Fruit fly (Drosophila melanogaster) whole organism, wandering third instar larva: ENCODE data around the gene Blm.

Experiments used
- Abd-B ChIP-seq: fragments of >200 bp; optimal IDR thresholded peaks from 2 replicates; lab custom pipeline; 2017; ENCODE audit warnings: missing biosample characterization, missing genetic modification characterization
- CG32264 ChIP-seq: fragments of 200-800 bp; sonication (Bioruptor generic); optimal IDR thresholded peaks from 2 replicates; lab custom pipeline; 2016; ENCODE audit warnings: missing biosample characterization, missing genetic modification characterization
- CrebA ChIP-seq: fragments of 200-800 bp; sonication (Bioruptor generic); optimal IDR thresholded peaks from 2 replicates; lab custom pipeline; 2016; ENCODE audit warnings: missing biosample characterization, mild to moderate bottlenecking, missing genetic modification characterization, borderline replicate concordance
- Dif ChIP-seq: fragments of 200-275, 200-300 bp; sonication (Bioruptor generic); optimal IDR thresholded peaks from 2 replicates; lab custom pipeline; 2018; ENCODE audit warnings: missing biosample characterization, missing genetic modification characterization; ENCODE audit not compliant: partially characterized antibody
- GATAd ChIP-seq: sonication (Bioruptor generic); optimal IDR thresholded peaks from 2 replicates; lab custom pipeline; 2016; ENCODE audit warnings: missing biosample characterization, missing genetic modification characterization
- HLH106 ChIP-seq: fragments of 200-800 bp; optimal IDR thresholded peaks from 3 replicates; lab custom pipeline; 2019; ENCODE audit warnings: missing biosample characterization, mild to moderate bottlenecking, missing genetic modification characterization, moderate library complexity
- Hnf4 ChIP-seq: fragments of 200-800 bp; sonication (Bioruptor generic); optimal IDR thresholded peaks from 2 replicates; lab custom pipeline; 2016; ENCODE audit warnings: missing biosample characterization, mild to moderate bottlenecking, missing genetic modification characterization
- Hr83 ChIP-seq: fragments of 200-300 bp; sonication (Bioruptor generic); optimal IDR thresholded peaks from 2 replicates; lab custom pipeline; 2016; ENCODE audit warnings: missing biosample characterization, mild to moderate bottlenecking, missing genetic modification characterization, moderate library complexity; ENCODE audit not compliant: poor library complexity, severe bottlenecking
- Jra ChIP-seq: sonication (Bioruptor generic); optimal IDR thresholded peaks from 2 replicates; lab custom pipeline; 2016; ENCODE audit warnings: missing biosample characterization, missing genetic modification characterization
- Myc ChIP-seq: fragments of >200 bp; optimal IDR thresholded peaks from 2 replicates; lab custom pipeline; 2017
- N ChIP-seq: fragments of >200 bp; optimal IDR thresholded peaks from 2 replicates; lab custom pipeline; 2018; ENCODE audit warnings: missing biosample characterization, missing external identifiers, missing genetic modification characterization
- OdsH ChIP-seq: fragments of 200-800 bp; sonication (Bioruptor generic); optimal IDR thresholded peaks from 2 replicates; lab custom pipeline; 2016; ENCODE audit warnings: missing biosample characterization, mild to moderate bottlenecking, missing genetic modification characterization
- Sp1 ChIP-seq: fragments of 200-800 bp; sonication (Bioruptor generic); optimal IDR thresholded peaks from 3 replicates; lab custom pipeline; 2019; ENCODE audit warnings: missing biosample characterization, mild to moderate bottlenecking, missing genetic modification characterization, moderate library complexity
- Vsx2 ChIP-seq: fragments of 200-300, 225-300 bp; sonication (Bioruptor generic); optimal IDR thresholded peaks from 2 replicates; lab custom pipeline; 2018; ENCODE audit warnings: missing biosample characterization, missing genetic modification characterization; ENCODE audit not compliant: partially characterized antibody
- br ChIP-seq: fragments of 200-800 bp; sonication (Bioruptor generic); optimal IDR thresholded peaks from 2 replicates; lab custom pipeline; 2016; ENCODE audit warnings: missing biosample characterization, missing genetic modification characterization
- brk ChIP-seq: fragments of 200-800 bp; sonication (Bioruptor generic); optimal IDR thresholded peaks from 2 replicates; lab custom pipeline; 2016; ENCODE audit warnings: missing biosample characterization, mild to moderate bottlenecking, missing genetic modification characterization
- dl ChIP-seq, 2 experiments: fragments of 175-275, 200-275 bp in 1 of 2; fragments of 200-275 bp in 1 of 2; sonication (Bioruptor generic); optimal IDR thresholded peaks; lab custom pipeline; 2018; ENCODE audit warnings: mild to moderate bottlenecking in 2 of 2, missing biosample characterization in 2 of 2, missing genetic modification characterization in 2 of 2, moderate library complexity in 2 of 2; ENCODE audit not compliant: partially characterized antibody in 2 of 2, insufficient read depth in 1 of 2
- dmrt93B ChIP-seq: fragments of 200-800 bp; sonication (Bioruptor generic); optimal IDR thresholded peaks from 2 replicates; lab custom pipeline; 2018; ENCODE audit warnings: missing biosample characterization, mild to moderate bottlenecking, missing genetic modification characterization
- dsf ChIP-seq: sonication (Bioruptor generic); optimal IDR thresholded peaks from 2 replicates; lab custom pipeline; 2016; ENCODE audit warnings: missing biosample characterization, missing genetic modification characterization, borderline replicate concordance
- ey ChIP-seq: fragments of 200-800 bp; sonication (Bioruptor generic); optimal IDR thresholded peaks from 2 replicates; lab custom pipeline; 2016; ENCODE audit warnings: missing biosample characterization, missing genetic modification characterization
- foxo ChIP-seq, 2 experiments: fragments of 200-800 bp; sonication (Bioruptor generic); optimal IDR thresholded peaks; 2 replicates in 1 of 2; 3 replicates in 1 of 2; lab custom pipeline; 2016 to 2017; ENCODE audit warnings: missing biosample characterization in 2 of 2, missing genetic modification characterization in 2 of 2
- fru ChIP-seq: fragments of 200-800 bp; sonication (Bioruptor generic); optimal IDR thresholded peaks from 3 replicates; lab custom pipeline; 2016; ENCODE audit warnings: missing biosample characterization, mild to moderate bottlenecking, missing genetic modification characterization
- h ChIP-seq: fragments of 200-800 bp; sonication (Bioruptor generic); optimal IDR thresholded peaks from 3 replicates; lab custom pipeline; 2016; ENCODE audit warnings: missing biosample characterization, mild to moderate bottlenecking, missing genetic modification characterization
- lola ChIP-seq: fragments of >200 bp; optimal IDR thresholded peaks from 2 replicates; lab custom pipeline; 2017; ENCODE audit warnings: missing biosample characterization, missing genetic modification characterization
- pan ChIP-seq: fragments of >200 bp; optimal IDR thresholded peaks from 2 replicates; lab custom pipeline; 2017
- psq ChIP-seq: fragments of 200-800 bp; sonication (Bioruptor generic); optimal IDR thresholded peaks from 3 replicates; lab custom pipeline; 2017; ENCODE audit warnings: missing biosample characterization, mild to moderate bottlenecking, missing genetic modification characterization, moderate library complexity
- rgr ChIP-seq: fragments of 200-800 bp; sonication (Bioruptor generic); optimal IDR thresholded peaks from 3 replicates; lab custom pipeline; 2016; ENCODE audit warnings: missing biosample characterization, mild to moderate bottlenecking, missing genetic modification characterization
- sv ChIP-seq: fragments of 200-800 bp; sonication (Bioruptor generic); optimal IDR thresholded peaks from 3 replicates; lab custom pipeline; 2016; ENCODE audit warnings: missing biosample characterization, missing genetic modification characterization
- tai ChIP-seq: sonication (Bioruptor generic); optimal IDR thresholded peaks from 2 replicates; lab custom pipeline; 2016; ENCODE audit warnings: missing biosample characterization, missing genetic modification characterization
- usp ChIP-seq: fragments of >200 bp; optimal IDR thresholded peaks from 2 replicates; lab custom pipeline; 2017; ENCODE audit warnings: missing biosample characterization, missing genetic modification characterization
- woc ChIP-seq: sonication (Bioruptor generic); optimal IDR thresholded peaks from 2 replicates; lab custom pipeline; 2016; ENCODE audit warnings: missing biosample characterization, mild to moderate bottlenecking, missing genetic modification characterization

Blm gene

dm6 chr3R:11778012-11778865 lies 36.7 kb upstream of the Blm start:
- TF ChIP-seq Dif (no peak), sv (GFP tag; lab: Kevin White, UChicago) (peak; percentile 78), Sp1 (GFP tag; lab: Kevin White, UChicago) (peak; percentile 70), foxo (GFP tag; optimal IDR thresholded peaks at IDR 0.05; lab: Kevin White, UChicago) (peak; percentile 3 to 52), Hr83 (GFP tag; lab: Kevin White, UChicago) (no peak), CrebA (GFP tag; lab: Kevin White, UChicago) (no peak), psq (peak; percentile 67), CG32264 (no peak), dsf (no peak), HLH106 (peak; percentile 55), lola (GFP tag; lab: Kevin White, UChicago) (no peak), usp (no peak), pan (lab: Kevin White, UChicago) (peak; percentile 83), Hnf4 (GFP tag; lab: Kevin White, UChicago) (no peak), dl (GFP tag; optimal IDR thresholded peaks at IDR 0.05; lab: Kevin White, UChicago; ENCODE audit: insufficient read depth in 1 of 2, partially characterized antibody in 2 of 2) (no peak), br (GFP tag; lab: Kevin White, UChicago) (peak; percentile 16), dmrt93B (peak; percentile 64), h (GFP tag; lab: Kevin White, UChicago) (no peak), woc (peak; percentile 79), Jra (GFP tag; lab: Kevin White, UChicago) (no peak), GATAd (GFP tag; lab: Kevin White, UChicago) (no peak), Abd-B (GFP tag; lab: Kevin White, UChicago) (no peak), N (GFP tag; lab: Kevin White, UChicago) (no peak), brk (GFP tag; lab: Kevin White, UChicago) (peak; percentile 15), ey (peak; percentile 44), rgr (GFP tag; lab: Kevin White, UChicago) (peak; percentile 57), OdsH (GFP tag; lab: Kevin White, UChicago) (peak; percentile 61), fru (GFP tag; lab: Kevin White, UChicago) (peak; percentile 98)

- TF ChIP-seq tai (GFP tag; lab: Kevin White, UChicago): no peak
- peak in 1 of 2 experiments; percentile 2 for TF ChIP-seq foxo (GFP tag; optimal IDR thresholded peaks at IDR 0.05; lab: Kevin White, UChicago)
Measured at dm6 chr3R:11777058-11777457, 35.5 kb upstream of the Blm start.

dm6 chr3R:11776068-11776767 lies 34.6 kb upstream of the Blm start:
- TF ChIP-seq h (GFP tag; lab: Kevin White, UChicago) (no peak), lola (GFP tag; lab: Kevin White, UChicago) (no peak), Vsx2 (GFP tag; lab: Kevin White, UChicago) (peak; percentile 14)

- TF ChIP-seq Myc (lab: Kevin White, UChicago) (no peak), pan (lab: Kevin White, UChicago) (no peak), N (GFP tag; lab: Kevin White, UChicago) (no peak), GATAd (GFP tag; lab: Kevin White, UChicago) (no peak), tai (GFP tag; lab: Kevin White, UChicago) (no peak), Jra (GFP tag; lab: Kevin White, UChicago) (no peak), woc (no peak), Sp1 (GFP tag; lab: Kevin White, UChicago) (no peak), Vsx2 (GFP tag; lab: Kevin White, UChicago) (no peak), fru (GFP tag; lab: Kevin White, UChicago) (no peak)
Measured at dm6 chr3R:11775207-11775606, 33.6 kb upstream of the Blm start.
